Worm (Caenorhabditis elegans) whole organism, L1 larva: ENCODE results near the gene C24H10.2.
"Not testable (repeated sequence)": the region's sequence is repeated elsewhere in the genome, so short reads cannot be mapped to it uniquely, and the experiment has no call there.

ENCODE experiments used
- dpl-1 ChIP-seq, 3 experiments: fragments of 150-350 bp in 2 of 3; sonication (generic microtip) in 1 of 3; optimal IDR thresholded peaks; 2 replicates each; lab custom pipeline; 2014 to 2017; ENCODE audit warnings: missing biosample characterization in 3 of 3, missing genetic modification characterization in 3 of 3, missing genetic modification reagents in 3 of 3
- lin-13 ChIP-seq: fragments of 150-350 bp; optimal IDR thresholded peaks from 2 replicates; lab custom pipeline; 2014; ENCODE audit warnings: missing biosample characterization, missing genetic modification reagents, missing genetic modification characterization
- unc-62 ChIP-seq: fragments of 150-350 bp; optimal IDR thresholded peaks from 2 replicates; lab custom pipeline; 2014; ENCODE audit warnings: missing biosample characterization, missing genetic modification reagents, missing genetic modification characterization
- zag-1 ChIP-seq: fragments of 150-350 bp; optimal IDR thresholded peaks from 2 replicates; lab custom pipeline; 2014; ENCODE audit warnings: missing biosample characterization, missing genetic modification characterization

DNA sequence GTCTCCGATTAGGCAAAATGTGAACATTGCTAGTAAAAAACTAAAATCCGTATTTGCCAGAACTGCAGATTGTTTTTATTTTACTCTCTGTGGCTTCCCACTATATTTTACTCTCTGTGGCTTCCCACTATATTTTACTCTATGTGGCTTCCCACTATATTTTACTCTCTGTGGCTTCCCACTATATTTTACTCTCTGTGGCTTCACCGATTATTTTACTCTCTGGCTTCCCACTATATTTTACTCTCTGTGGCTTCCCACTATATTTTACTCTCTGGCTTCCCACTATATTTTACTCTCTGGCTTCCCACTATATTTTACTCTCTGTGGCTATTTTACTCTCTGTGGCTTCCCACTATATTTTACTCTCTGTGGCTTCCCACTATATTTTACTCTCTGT is 8.2 kb upstream of the C24H10.2 start:
- TF ChIP-seq dpl-1 (GFP tag; optimal IDR thresholded peaks at IDR 0.05; lab: Kevin White, UChicago); unc-62 (GFP tag; lab: Kevin White, UChicago); lin-13 (GFP tag; lab: Kevin White, UChicago); zag-1: not testable (repeated sequence)
